Fruit fly (Drosophila melanogaster): ENCODE data around the gene CG43347.
A peak's percentile ranks its signal among the peaks of the same experiment; 100 is the strongest.

- peak; percentile 65 for TF ChIP-seq CG32006 (GFP tag; optimal IDR thresholded peaks at IDR 0.05)
- TF ChIP-seq pdm3 (GFP tag; optimal IDR thresholded peaks at IDR 0.05) = peak; percentile 96
- peak; percentile 58 for TF ChIP-seq CG8119 (GFP tag; IDR thresholded peaks at IDR 0.05)
- TF ChIP-seq dac (GFP tag; optimal IDR thresholded peaks at IDR 0.05) = peak; percentile 36
- peak; percentile 99 for TF ChIP-seq svp (GFP tag)
- TF ChIP-seq CG7368 (GFP tag; optimal IDR thresholded peaks at IDR 0.05) = peak; percentile 93
- peak; percentile 86 for TF ChIP-seq Blimp-1 (GFP tag; optimal IDR thresholded peaks at IDR 0.05)
- peak; percentile 97 for TF ChIP-seq Sox102F (GFP tag; optimal IDR thresholded peaks at IDR 0.05)
- TF ChIP-seq CG10669 (GFP tag; optimal IDR thresholded peaks at IDR 0.05) = peak; percentile 95
- peak; percentile 92 for TF ChIP-seq CG11902 (GFP tag; optimal IDR thresholded peaks at IDR 0.05)
These were observed 35.5 kb downstream of the CG43347 start for dm6 chrX:10584461-10584860.

All from whole organism, prepupa.